Worm (Caenorhabditis elegans) whole organism, L4 larva: ENCODE data around the gene set-15.
A peak's percentile ranks its signal among the peaks of the same experiment; 100 is the strongest.

Experiments used
- D1046.2 ChIP-seq: fragments of 200-800 bp; sonication (Bioruptor generic); IDR thresholded peaks from 2 replicates; pipeline ENCODE4 v1.3.6; 2022; ENCODE audit warnings: missing genetic modification characterization, missing compliant biosample characterization
- F49E8.2 ChIP-seq: sonication (generic microtip); optimal IDR thresholded peaks from 2 replicates; lab custom pipeline; 2016; ENCODE audit warnings: missing compliant biosample characterization, mild to moderate bottlenecking, missing genetic modification characterization, borderline replicate concordance
- T26A8.4 ChIP-seq: fragments of 200-800 bp; sonication (Bioruptor generic); IDR thresholded peaks from 2 replicates; pipeline ENCODE4 v1.3.6; 2022; ENCODE audit warnings: missing genetic modification characterization, missing compliant biosample characterization
- Y105C5A.15 ChIP-seq: fragments of 200-800 bp; sonication (Bioruptor generic); IDR thresholded peaks from 2 replicates; pipeline ENCODE4 v1.3.6; 2022; ENCODE audit warnings: missing genetic modification characterization, missing compliant biosample characterization
- Y48G9A.11 ChIP-seq: fragments of 200-800 bp; sonication (Bioruptor generic); IDR thresholded peaks from 2 replicates; pipeline ENCODE4 v1.3.6; 2022; ENCODE audit warnings: missing genetic modification reagents, missing genetic modification characterization, missing compliant biosample characterization
- Y5F2A.4 ChIP-seq: fragments of 200-800 bp; sonication (Bioruptor generic); optimal IDR thresholded peaks from 2 replicates; lab custom pipeline; 2018; ENCODE audit warnings: mild to moderate bottlenecking, missing genetic modification characterization, missing compliant biosample characterization
- ZK337.2 ChIP-seq: fragments of 200-800 bp; sonication (Bioruptor generic); IDR thresholded peaks from 2 replicates; pipeline ENCODE4 v1.3.6; 2022; ENCODE audit warnings: missing genetic modification reagents, missing genetic modification characterization, missing compliant biosample characterization
- aly-2 ChIP-seq: sonication (generic microtip); optimal IDR thresholded peaks from 2 replicates; lab custom pipeline; 2018; ENCODE audit warnings: missing biosample characterization, missing genetic modification characterization
- ama-1 ChIP-seq: fragments of 150-350 bp; optimal IDR thresholded peaks from 2 replicates; lab custom pipeline; 2014; ENCODE audit warnings: inconsistent platforms, mixed read lengths
- arid-1 ChIP-seq: fragments of 200-800 bp; sonication (Bioruptor generic); conservative IDR thresholded peaks from 2 replicates; pipeline ENCODE4 v1.3.6; 2022; ENCODE audit warnings: missing genetic modification reagents, missing genetic modification characterization, missing compliant biosample characterization
- ceh-28 ChIP-seq: fragments of 150-350 bp; optimal IDR thresholded peaks from 2 replicates; lab custom pipeline; 2014; ENCODE audit warnings: missing biosample characterization, missing genetic modification reagents, missing genetic modification characterization
- ceh-44 ChIP-seq: fragments of 200-800 bp; sonication (Bioruptor generic); IDR thresholded peaks from 2 replicates; pipeline ENCODE4 v1.3.6; 2022; ENCODE audit warnings: missing genetic modification reagents, missing genetic modification characterization, missing compliant biosample characterization
- ceh-62 ChIP-seq: sonication (generic microtip); optimal IDR thresholded peaks from 2 replicates; lab custom pipeline; 2017; ENCODE audit warnings: missing biosample characterization, missing genetic modification characterization
- daf-16 ChIP-seq, 3 experiments: sonication (generic microtip); optimal IDR thresholded peaks; 2 replicates each; lab custom pipeline; 2016 to 2017; ENCODE audit warnings: missing genetic modification characterization in 3 of 3, missing genetic modification reagents in 3 of 3, mild to moderate bottlenecking in 2 of 3, missing compliant biosample characterization in 2 of 3, missing biosample characterization in 1 of 3, moderate library complexity in 1 of 3
- dmd-9 ChIP-seq: fragments of 200-800 bp; sonication (Bioruptor generic); IDR thresholded peaks from 2 replicates; pipeline ENCODE4 v1.3.6; 2022; ENCODE audit warnings: missing genetic modification reagents, missing genetic modification characterization, missing compliant biosample characterization
- dve-1 ChIP-seq: sonication (generic microtip); optimal IDR thresholded peaks from 2 replicates; lab custom pipeline; 2017; ENCODE audit warnings: antibody characterized with exemption, mild to moderate bottlenecking, missing genetic modification characterization, missing compliant biosample characterization; ENCODE audit not compliant: insufficient read depth
- egl-27 ChIP-seq: sonication (generic microtip); optimal IDR thresholded peaks from 3 replicates; lab custom pipeline; 2017; ENCODE audit warnings: missing biosample characterization, missing genetic modification reagents, missing genetic modification characterization
- egl-43 ChIP-seq: fragments of 200-800 bp; sonication (Bioruptor generic); IDR thresholded peaks from 2 replicates; pipeline ENCODE4 v1.3.6; 2022; ENCODE audit warnings: missing genetic modification reagents, missing genetic modification characterization, missing compliant biosample characterization
- fkh-10 ChIP-seq: fragments of 150-350 bp; optimal IDR thresholded peaks from 2 replicates; lab custom pipeline; 2014; ENCODE audit warnings: missing biosample characterization, missing genetic modification reagents, missing genetic modification characterization
- hlh-11 ChIP-seq: fragments of 200-800 bp; sonication (Bioruptor generic); optimal IDR thresholded peaks from 2 replicates; lab custom pipeline; 2018; ENCODE audit warnings: mild to moderate bottlenecking, missing genetic modification characterization, missing compliant biosample characterization
- hmg-1.1 ChIP-seq: fragments of 200-800 bp; sonication (Bioruptor generic); IDR thresholded peaks from 2 replicates; pipeline ENCODE4 v1.3.6; 2022; ENCODE audit warnings: missing genetic modification reagents, missing genetic modification characterization, missing compliant biosample characterization
- lin-15B ChIP-seq: fragments of 150-350 bp; sonication (generic microtip); optimal IDR thresholded peaks from 3 replicates; lab custom pipeline; 2014; ENCODE audit warnings: missing biosample characterization, missing genetic modification characterization
- lin-29 ChIP-seq: fragments of 200-800 bp; sonication (Bioruptor generic); IDR thresholded peaks from 2 replicates; pipeline ENCODE4 v1.3.6; 2022; ENCODE audit warnings: missing genetic modification reagents, missing genetic modification characterization, missing compliant biosample characterization
- lin-39 ChIP-seq: fragments of 150-350 bp; optimal IDR thresholded peaks from 2 replicates; lab custom pipeline; 2014; ENCODE audit warnings: missing biosample characterization, missing genetic modification reagents, missing genetic modification characterization
- lsy-2 ChIP-seq, 2 experiments: fragments of 150-350 bp in 1 of 2; sonication (generic microtip) in 1 of 2; optimal IDR thresholded peaks; 2 replicates each; lab custom pipeline; 2014 to 2017; ENCODE audit warnings: missing biosample characterization in 2 of 2, missing genetic modification characterization in 2 of 2
- mdl-1 ChIP-seq, 2 experiments: fragments of 150-350 bp in 1 of 2; sonication (generic microtip) in 1 of 2; optimal IDR thresholded peaks; 2 replicates each; lab custom pipeline; 2014 to 2017; ENCODE audit warnings: missing biosample characterization in 2 of 2, missing genetic modification characterization in 2 of 2
- mdt-29 ChIP-seq: fragments of 200-800 bp; sonication (Bioruptor generic); IDR thresholded peaks from 2 replicates; pipeline ENCODE4 v1.3.6; 2022; ENCODE audit warnings: missing genetic modification reagents, missing genetic modification characterization, missing compliant biosample characterization
- mep-1 ChIP-seq: fragments of 150-350 bp; sonication (generic microtip); optimal IDR thresholded peaks from 3 replicates; lab custom pipeline; 2014; ENCODE audit warnings: missing biosample characterization, missing genetic modification characterization
- mes-2 ChIP-seq: sonication (generic microtip); optimal IDR thresholded peaks from 2 replicates; lab custom pipeline; 2016; ENCODE audit warnings: missing genotype, mild to moderate bottlenecking, missing genetic modification characterization, missing compliant biosample characterization; ENCODE audit not compliant: poor library complexity, severe bottlenecking
- mxl-2 ChIP-seq: fragments of 200-800 bp; sonication (Bioruptor generic); conservative IDR thresholded peaks from 2 replicates; pipeline ENCODE4 v1.3.6; 2022; ENCODE audit warnings: missing genetic modification reagents, missing genetic modification characterization, missing compliant biosample characterization
- nhr-10 ChIP-seq: fragments of 150-350 bp; optimal IDR thresholded peaks from 2 replicates; lab custom pipeline; 2014; ENCODE audit warnings: missing biosample characterization, missing genetic modification characterization
- nhr-237 ChIP-seq: sonication (generic microtip); optimal IDR thresholded peaks from 2 replicates; lab custom pipeline; 2017; ENCODE audit warnings: missing biosample characterization, missing genetic modification characterization
- nhr-28 ChIP-seq: fragments of 150-350 bp; optimal IDR thresholded peaks from 2 replicates; lab custom pipeline; 2014; ENCODE audit warnings: missing biosample characterization, missing genetic modification characterization
- pha-4 ChIP-seq, 2 experiments: fragments of 150-350 bp in 1 of 2; fragments of 200-800 bp in 1 of 2; sonication (Bioruptor generic) in 1 of 2; IDR thresholded peaks in 1 of 2; optimal IDR thresholded peaks in 1 of 2; 2 replicates each; pipeline versions ENCODE4 v1.3.6 to Lab custom; 2014 to 2022; ENCODE audit warnings: missing genetic modification characterization in 2 of 2, missing genetic modification reagents in 2 of 2, missing biosample characterization in 1 of 2, missing compliant biosample characterization in 1 of 2
- saeg-2 ChIP-seq: fragments of 200-800 bp; sonication (Bioruptor generic); IDR thresholded peaks from 2 replicates; pipeline ENCODE4 v1.3.6; 2022; ENCODE audit warnings: missing genetic modification reagents, missing genetic modification characterization, missing compliant biosample characterization
- skn-1 ChIP-seq: fragments of 150-350 bp; optimal IDR thresholded peaks from 2 replicates; lab custom pipeline; 2014; ENCODE audit warnings: missing biosample characterization, missing genetic modification characterization
- snpc-1.2 ChIP-seq: fragments of 200-800 bp; sonication (Bioruptor generic); IDR thresholded peaks from 2 replicates; pipeline ENCODE4 v1.3.6; 2022; ENCODE audit warnings: missing genetic modification reagents, missing genetic modification characterization, missing compliant biosample characterization
- unc-130 ChIP-seq: sonication (generic microtip); optimal IDR thresholded peaks from 2 replicates; lab custom pipeline; 2016; ENCODE audit warnings: missing genetic modification reagents, missing genetic modification characterization, missing compliant biosample characterization
- unc-62 ChIP-seq, 3 experiments: fragments of 150-350 bp in 1 of 3; sonication (generic microtip); optimal IDR thresholded peaks in 2 of 3; peaks in 1 of 3; 1 replicate in 1 of 3; 2 replicates in 2 of 3; lab custom pipeline; 2014 to 2017; ENCODE audit warnings: missing biosample characterization in 3 of 3, missing genetic modification characterization in 3 of 3, missing genetic modification reagents in 3 of 3, missing genotype in 1 of 3
- zfp-2 ChIP-seq: sonication (generic microtip); optimal IDR thresholded peaks from 2 replicates; lab custom pipeline; 2016; ENCODE audit warnings: mild to moderate bottlenecking, missing genetic modification characterization, missing compliant biosample characterization
- zfp-3 ChIP-seq: fragments of 200-800 bp; sonication (Bioruptor generic); conservative IDR thresholded peaks from 2 replicates; pipeline ENCODE4 v1.3.6; 2022; ENCODE audit warnings: missing genetic modification reagents, missing genetic modification characterization, missing compliant biosample characterization
- ztf-11 ChIP-seq: fragments of 150-350 bp; optimal IDR thresholded peaks from 2 replicates; lab custom pipeline; 2014; ENCODE audit warnings: missing biosample characterization, missing genetic modification characterization

Gene set-15

ce11 chrIV:4784687-4785086, 4.7 kb upstream of the set-15 start:
- TF ChIP-seq dve-1 (tag; lab: Kevin White, UChicago) (peak; percentile 13), snpc-1.2 (GFP tag; lab: Robert Waterston, UW) (0 out of 2 replicates have a peak, but pooled peaks have one; percentile 10)

- no peak for TF ChIP-seq egl-43 (GFP tag; lab: Robert Waterston, UW)
- peak; percentile 22 for TF ChIP-seq dve-1 (tag; lab: Kevin White, UChicago)
- no peak for TF ChIP-seq zfp-2 (tag; lab: Kevin White, UChicago)
- peak; percentile 47 for TF ChIP-seq nhr-28 (tag; lab: Kevin White, UChicago)
- no peak for TF ChIP-seq dmd-9
- no peak for TF ChIP-seq ceh-44 (GFP tag; lab: Robert Waterston, UW)
- no peak for TF ChIP-seq egl-27 (tag; lab: Kevin White, UChicago)
- TF ChIP-seq mdl-1 (tag; optimal IDR thresholded peaks at IDR 0.05; lab: Kevin White, UChicago) = no peak
- TF ChIP-seq hmg-1.1 (GFP tag; lab: Robert Waterston, UW) = 0 out of 2 replicates have a peak, but pooled peaks have one; percentile 37
- TF ChIP-seq aly-2 (tag; lab: Kevin White, UChicago) = no peak
- TF ChIP-seq ZK337.2 (GFP tag; lab: Robert Waterston, UW) = no peak
- TF ChIP-seq Y5F2A.4 (GFP tag; lab: Kevin White, UChicago) = no peak
- no peak for TF ChIP-seq nhr-10 (tag; lab: Kevin White, UChicago)
- peak in 1 of 2 experiments; percentile 97 for TF ChIP-seq unc-62 (GFP tag; optimal IDR thresholded peaks at IDR 0.05 in 1 of 2; lab: Kevin White, UChicago)
- TF ChIP-seq unc-62 (tag; optimal IDR thresholded peaks at IDR 0.05; lab: Kevin White, UChicago) = no peak
- TF ChIP-seq mdt-29 (GFP tag; lab: Robert Waterston, UW) = 0 out of 2 replicates have a peak, but pooled peaks have one; percentile 28
- TF ChIP-seq ceh-28 (tag; lab: Kevin White, UChicago) = no peak
- TF ChIP-seq F49E8.2 (tag; lab: Kevin White, UChicago) = no peak
- no peak for TF ChIP-seq daf-16 (GFP tag; optimal IDR thresholded peaks at IDR 0.05; lab: Kevin White, UChicago)
- TF ChIP-seq daf-16 (tag; optimal IDR thresholded peaks at IDR 0.05; lab: Kevin White, UChicago) = peak; percentile 32
- TF ChIP-seq hlh-11 (tag; lab: Kevin White, UChicago) = peak; percentile 67
Measured at ce11 chrIV:4781123-4781522, 1.1 kb upstream of the set-15 start.

ce11 chrIV:4776501-4776900, 3.5 kb downstream of the set-15 start:
- TF ChIP-seq skn-1 (tag; lab: Kevin White, UChicago) (no peak), mxl-2 (GFP tag; lab: Robert Waterston, UW) (no peak), pha-4 (GFP tag; IDR thresholded peaks at IDR 0.05; lab: Robert Waterston, UW) (no peak), pha-4 (tag; optimal IDR thresholded peaks at IDR 0.05; lab: Kevin White, UChicago) (no peak), Y105C5A.15 (no peak), mes-2 (tag; lab: Kevin White, UChicago) (no peak), ceh-62 (tag; lab: Kevin White, UChicago) (no peak), zfp-3 (no peak), lsy-2 (tag; optimal IDR thresholded peaks at IDR 0.05; lab: Kevin White, UChicago) (no peak), nhr-237 (tag; lab: Kevin White, UChicago) (no peak), unc-130 (GFP tag; lab: Kevin White, UChicago) (no peak)

- TF ChIP-seq fkh-10 (GFP tag; lab: Kevin White, UChicago) (no peak), lin-15B (tag; lab: Kevin White, UChicago) (no peak), mdt-29 (GFP tag; lab: Robert Waterston, UW) (no peak), T26A8.4 (GFP tag; lab: Robert Waterston, UW) (no peak), arid-1 (GFP tag; lab: Robert Waterston, UW) (no peak), mxl-2 (GFP tag; lab: Robert Waterston, UW) (no peak), unc-62 (GFP tag; optimal IDR thresholded peaks at IDR 0.05 in 1 of 2; lab: Kevin White, UChicago) (no peak), unc-62 (tag; optimal IDR thresholded peaks at IDR 0.05; lab: Kevin White, UChicago) (no peak), Y48G9A.11 (GFP tag; lab: Robert Waterston, UW) (no peak), pha-4 (GFP tag; IDR thresholded peaks at IDR 0.05; lab: Robert Waterston, UW) (no peak), pha-4 (tag; optimal IDR thresholded peaks at IDR 0.05; lab: Kevin White, UChicago) (no peak), ztf-11 (tag; lab: Kevin White, UChicago) (no peak), mes-2 (tag; lab: Kevin White, UChicago) (no peak), saeg-2 (GFP tag; lab: Robert Waterston, UW) (no peak), skn-1 (tag; lab: Kevin White, UChicago) (no peak), lin-29 (GFP tag; lab: Robert Waterston, UW) (no peak), mep-1 (tag; lab: Kevin White, UChicago) (no peak), lin-39 (tag; lab: Kevin White, UChicago) (no peak), ama-1 (lab: Kevin White, UChicago) (no peak), D1046.2 (GFP tag; lab: Robert Waterston, UW) (no peak)
Measured at ce11 chrIV:4776001-4776400, 4.0 kb downstream of the set-15 start, which contains the start of gene R11E3.19. R11E3.19 (minus strand) TSS chrIV:4776101.
